Worm (Caenorhabditis elegans) whole organism, L3 larva: ENCODE data around the gene act-3.

ENCODE experiments used
- R02D3.7 ChIP-seq: fragments of 150-350 bp; optimal IDR thresholded peaks from 2 replicates; lab custom pipeline; 2014; ENCODE audit warnings: missing biosample characterization, missing genetic modification characterization
- ZK546.5 ChIP-seq: sonication (generic microtip); optimal IDR thresholded peaks from 2 replicates; lab custom pipeline; 2017; ENCODE audit warnings: missing biosample characterization, missing genetic modification characterization
- aly-2 ChIP-seq: fragments of 150-350 bp; optimal IDR thresholded peaks from 2 replicates; lab custom pipeline; 2014; ENCODE audit warnings: missing biosample characterization, missing genetic modification characterization
- ama-1 ChIP-seq: fragments of 150-350 bp; optimal IDR thresholded peaks from 2 replicates; lab custom pipeline; 2018
- ceh-16 ChIP-seq: sonication (generic microtip); optimal IDR thresholded peaks from 2 replicates; lab custom pipeline; 2017; ENCODE audit warnings: missing biosample characterization, missing genetic modification characterization
- ceh-28 ChIP-seq: fragments of 150-350 bp; optimal IDR thresholded peaks from 2 replicates; lab custom pipeline; 2014; ENCODE audit warnings: missing biosample characterization, missing genetic modification reagents, missing genetic modification characterization
- ceh-82 ChIP-seq: fragments of 150-350 bp; optimal IDR thresholded peaks from 2 replicates; lab custom pipeline; 2014; ENCODE audit warnings: missing biosample characterization, missing genetic modification characterization
- ceh-9 ChIP-seq: sonication (generic microtip); optimal IDR thresholded peaks from 2 replicates; lab custom pipeline; 2018; ENCODE audit warnings: missing biosample characterization, missing genetic modification characterization
- daf-12 ChIP-seq: fragments of 150-350 bp; optimal IDR thresholded peaks from 2 replicates; lab custom pipeline; 2014; ENCODE audit warnings: missing biosample characterization, missing genetic modification reagents, missing genetic modification characterization
- egl-27 ChIP-seq: sonication (generic microtip); optimal IDR thresholded peaks from 4 replicates; lab custom pipeline; 2017; ENCODE audit warnings: missing biosample characterization, missing genetic modification reagents, missing genetic modification characterization
- egl-5 ChIP-seq: fragments of 150-350 bp; optimal IDR thresholded peaks from 2 replicates; lab custom pipeline; 2017; ENCODE audit warnings: missing biosample characterization, missing genetic modification reagents, missing genetic modification characterization, inconsistent platforms
- elt-1 ChIP-seq: fragments of 150-350 bp; optimal IDR thresholded peaks from 2 replicates; lab custom pipeline; 2014; ENCODE audit warnings: missing biosample characterization, missing genetic modification characterization
- elt-2 ChIP-seq: sonication (generic microtip); optimal IDR thresholded peaks from 2 replicates; lab custom pipeline; 2016; ENCODE audit warnings: missing genetic modification reagents, mild to moderate bottlenecking, missing genetic modification characterization, missing compliant biosample characterization
- elt-3 ChIP-seq, 3 experiments: fragments of 150-350 bp in 1 of 3; sonication (generic microtip) in 2 of 3; optimal IDR thresholded peaks; 2 replicates in 2 of 3; 4 replicates in 1 of 3; lab custom pipeline; 2014 to 2017; ENCODE audit warnings: missing biosample characterization in 3 of 3, missing genetic modification characterization in 3 of 3
- eor-1 ChIP-seq, 2 experiments: fragments of 150-350 bp; optimal IDR thresholded peaks; 2 replicates each; lab custom pipeline; 2014 to 2018; ENCODE audit warnings: missing biosample characterization in 2 of 2, missing genetic modification characterization in 2 of 2
- fkh-10 ChIP-seq: sonication (generic microtip); optimal IDR thresholded peaks from 2 replicates; lab custom pipeline; 2017; ENCODE audit warnings: missing biosample characterization, missing genetic modification reagents, missing genetic modification characterization
- fkh-2 ChIP-seq: fragments of 150-350 bp; optimal IDR thresholded peaks from 2 replicates; lab custom pipeline; 2014; ENCODE audit warnings: missing biosample characterization, missing genetic modification reagents, missing genetic modification characterization
- fos-1 ChIP-seq: fragments of 150-350 bp; optimal IDR thresholded peaks from 2 replicates; lab custom pipeline; 2014; ENCODE audit warnings: missing biosample characterization, missing genetic modification characterization
- hmg-11 ChIP-seq: sonication (generic microtip); optimal IDR thresholded peaks from 2 replicates; lab custom pipeline; 2016; ENCODE audit warnings: missing genetic modification characterization, missing compliant biosample characterization
- jun-1 ChIP-seq: fragments of 150-350 bp; optimal IDR thresholded peaks from 2 replicates; lab custom pipeline; 2014; ENCODE audit warnings: missing biosample characterization, missing genetic modification reagents, missing genetic modification characterization
- lin-15B ChIP-seq: fragments of 150-350 bp; optimal IDR thresholded peaks from 2 replicates; lab custom pipeline; 2014; ENCODE audit warnings: missing biosample characterization, missing genetic modification characterization
- lin-39 ChIP-seq: fragments of 150-350 bp; optimal IDR thresholded peaks from 2 replicates; lab custom pipeline; 2018; ENCODE audit warnings: missing biosample characterization, missing genetic modification reagents, missing genetic modification characterization
- lsy-12 ChIP-seq: sonication (generic microtip); optimal IDR thresholded peaks from 2 replicates; lab custom pipeline; 2016; ENCODE audit warnings: mild to moderate bottlenecking, missing genetic modification characterization, missing compliant biosample characterization
- mdl-1 ChIP-seq: fragments of 150-350 bp; optimal IDR thresholded peaks from 2 replicates; lab custom pipeline; 2014; ENCODE audit warnings: missing biosample characterization, missing genetic modification characterization
- mml-1 ChIP-seq: fragments of 150-350 bp; sonication (generic microtip); optimal IDR thresholded peaks from 3 replicates; lab custom pipeline; 2014; ENCODE audit warnings: missing biosample characterization, missing genetic modification characterization
- nfya-1 ChIP-seq: sonication (generic microtip); optimal IDR thresholded peaks from 2 replicates; lab custom pipeline; 2017; ENCODE audit warnings: missing genetic modification characterization, mild to moderate bottlenecking, missing compliant biosample characterization, antibody characterized with exemption, moderate library complexity; ENCODE audit not compliant: insufficient read depth
- nhr-11 ChIP-seq: fragments of 150-350 bp; optimal IDR thresholded peaks from 2 replicates; lab custom pipeline; 2014; ENCODE audit warnings: missing biosample characterization, missing genetic modification characterization
- nhr-12 ChIP-seq: fragments of 150-350 bp; optimal IDR thresholded peaks from 2 replicates; lab custom pipeline; 2014; ENCODE audit warnings: missing biosample characterization, missing genetic modification characterization
- nhr-23 ChIP-seq: fragments of 150-350 bp; optimal IDR thresholded peaks from 2 replicates; lab custom pipeline; 2014; ENCODE audit warnings: missing biosample characterization, missing genetic modification reagents, missing genetic modification characterization
- nhr-237 ChIP-seq: fragments of 150-350 bp; optimal IDR thresholded peaks from 2 replicates; lab custom pipeline; 2014; ENCODE audit warnings: missing biosample characterization, missing genetic modification characterization
- nhr-25 ChIP-seq: sonication (generic microtip); optimal IDR thresholded peaks from 2 replicates; lab custom pipeline; 2017; ENCODE audit warnings: missing biosample characterization, missing genetic modification characterization
- nhr-28 ChIP-seq: fragments of 150-350 bp; optimal IDR thresholded peaks from 2 replicates; lab custom pipeline; 2014; ENCODE audit warnings: missing biosample characterization, missing genetic modification characterization
- nhr-43 ChIP-seq: sonication (generic microtip); optimal IDR thresholded peaks from 2 replicates; lab custom pipeline; 2016; ENCODE audit warnings: mild to moderate bottlenecking, missing genetic modification characterization, missing compliant biosample characterization; ENCODE audit not compliant: poor library complexity, severe bottlenecking
- nhr-67 ChIP-seq: fragments of 150-350 bp; optimal IDR thresholded peaks from 2 replicates; lab custom pipeline; 2014; ENCODE audit warnings: missing biosample characterization, missing genetic modification characterization
- nhr-76 ChIP-seq: fragments of 150-350 bp; sonication (generic microtip); optimal IDR thresholded peaks from 5 replicates; lab custom pipeline; 2014; ENCODE audit warnings: missing biosample characterization, missing genetic modification characterization
- nhr-77 ChIP-seq: fragments of 150-350 bp; optimal IDR thresholded peaks from 2 replicates; lab custom pipeline; 2014; ENCODE audit warnings: missing biosample characterization, missing genetic modification characterization
- pha-4 ChIP-seq: fragments of 150-350 bp; optimal IDR thresholded peaks from 2 replicates; lab custom pipeline; 2014; ENCODE audit warnings: missing biosample characterization, missing genetic modification reagents, missing genetic modification characterization
- pqm-1 ChIP-seq: fragments of 150-350 bp; optimal IDR thresholded peaks from 2 replicates; lab custom pipeline; 2017; ENCODE audit warnings: missing biosample characterization, missing genetic modification characterization, inconsistent platforms
- sea-2 ChIP-seq: fragments of 150-350 bp; sonication (generic microtip); optimal IDR thresholded peaks from 4 replicates; lab custom pipeline; 2014; ENCODE audit warnings: missing biosample characterization, missing genetic modification reagents, missing genetic modification characterization
- skn-1 ChIP-seq: fragments of 150-350 bp; optimal IDR thresholded peaks from 2 replicates; lab custom pipeline; 2014; ENCODE audit warnings: missing biosample characterization, missing genetic modification characterization
- snpc-4 ChIP-seq: fragments of 150-350 bp; optimal IDR thresholded peaks from 2 replicates; lab custom pipeline; 2014; ENCODE audit warnings: missing biosample characterization, missing genetic modification characterization
- tbx-2 ChIP-seq: sonication (generic microtip); optimal IDR thresholded peaks from 2 replicates; lab custom pipeline; 2016; ENCODE audit warnings: mild to moderate bottlenecking, missing genetic modification characterization, missing compliant biosample characterization
- unc-39 ChIP-seq: sonication (generic microtip); optimal IDR thresholded peaks from 4 replicates; lab custom pipeline; 2017; ENCODE audit warnings: missing biosample characterization, missing genetic modification characterization
- unc-62 ChIP-seq: fragments of 150-350 bp; sonication (generic microtip); optimal IDR thresholded peaks from 4 replicates; lab custom pipeline; 2014; ENCODE audit warnings: missing biosample characterization, missing genetic modification reagents, missing genetic modification characterization
- zag-1 ChIP-seq: fragments of 150-350 bp; optimal IDR thresholded peaks from 2 replicates; lab custom pipeline; 2014; ENCODE audit warnings: missing biosample characterization, missing genetic modification characterization
- ztf-11 ChIP-seq: fragments of 150-350 bp; optimal IDR thresholded peaks from 2 replicates; lab custom pipeline; 2014; ENCODE audit warnings: missing biosample characterization, missing genetic modification characterization
- ztf-4 ChIP-seq: fragments of 150-350 bp; optimal IDR thresholded peaks from 2 replicates; lab custom pipeline; 2014; ENCODE audit warnings: missing biosample characterization, missing genetic modification characterization

The act-3 gene

ce11 chrV:11080345-11081102 lies 6.2 kb upstream of the act-3 start, which contains the start of gene act-1:
act-1 (plus strand) TSS chrV:11081052.
- peak; percentile 89 for TF ChIP-seq elt-2 (tag; lab: Kevin White, UChicago)
- TF ChIP-seq hmg-11: peak; percentile 31
- peak; percentile 32 for TF ChIP-seq fos-1
- TF ChIP-seq mdl-1: no peak
- TF ChIP-seq nhr-11: peak; percentile 65
- TF ChIP-seq ama-1 (lab: Kevin White, UChicago): peak; percentile 6
- TF ChIP-seq nfya-1 (tag; lab: Kevin White, UChicago): peak; percentile 80
- peak; percentile 40 for TF ChIP-seq jun-1 (tag; lab: Kevin White, UChicago)
- TF ChIP-seq pqm-1: peak; percentile 78
- no peak for TF ChIP-seq nhr-12 (tag; lab: Kevin White, UChicago)
- peak; percentile 44 for TF ChIP-seq pha-4 (tag; lab: Kevin White, UChicago)
- TF ChIP-seq, all 47 proteins: peak for 9

DNA sequence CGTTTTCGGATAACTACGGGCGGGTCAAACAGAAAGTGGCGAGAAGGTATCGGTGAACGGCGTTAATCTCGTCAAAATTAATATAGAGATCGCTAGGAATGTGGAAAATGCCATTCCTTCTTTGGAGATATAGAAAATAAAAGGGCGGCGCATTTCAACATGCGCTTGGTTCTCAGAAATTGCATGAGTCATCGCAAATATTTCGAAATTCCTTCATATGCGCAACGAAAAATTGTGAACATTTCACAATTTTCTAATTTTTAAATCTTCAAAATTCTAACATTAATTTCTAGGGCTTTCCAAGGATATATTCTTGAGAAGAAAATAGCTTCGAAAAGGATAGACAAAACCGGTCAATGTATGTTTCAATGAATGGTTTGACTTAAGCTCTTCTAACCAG lies 4.6 kb upstream of the act-3 start:
- TF ChIP-seq ceh-16: no peak

- no peak for TF ChIP-seq nhr-11
- TF ChIP-seq fos-1: peak; percentile 88
- TF ChIP-seq lin-39 (tag; lab: Kevin White, UChicago): peak; percentile 74
- TF ChIP-seq egl-5 (tag; lab: Kevin White, UChicago): no peak
- peak; percentile 9 for TF ChIP-seq R02D3.7 (tag; lab: Kevin White, UChicago)
- TF ChIP-seq nfya-1 (tag; lab: Kevin White, UChicago): peak; percentile 88
- TF ChIP-seq nhr-12 (tag; lab: Kevin White, UChicago): no peak
- peak; percentile 78 for TF ChIP-seq nhr-23
- no peak for TF ChIP-seq ztf-4
- no peak for TF ChIP-seq nhr-76 (tag; lab: Kevin White, UChicago)
- TF ChIP-seq pqm-1: no peak
- no peak for TF ChIP-seq ztf-11
- peak; percentile 82 for TF ChIP-seq jun-1 (tag; lab: Kevin White, UChicago)
- TF ChIP-seq sea-2 (GFP tag; lab: Kevin White, UChicago): no peak
- no peak for TF ChIP-seq nhr-77 (tag; lab: Kevin White, UChicago)
- TF ChIP-seq nhr-237 (tag; lab: Kevin White, UChicago): no peak
- peak; percentile 78 for TF ChIP-seq lin-15B (tag; lab: Kevin White, UChicago)
- no peak for TF ChIP-seq unc-62 (GFP tag; lab: Kevin White, UChicago)
- no peak for TF ChIP-seq mml-1 (tag; lab: Kevin White, UChicago)
- no peak for TF ChIP-seq ZK546.5 (tag; lab: Kevin White, UChicago)
- peak; percentile 34 for TF ChIP-seq tbx-2 (tag; lab: Kevin White, UChicago)
- peak; percentile 23 for TF ChIP-seq skn-1 (tag; lab: Kevin White, UChicago)
- no peak for TF ChIP-seq egl-27 (tag; lab: Kevin White, UChicago)
- TF ChIP-seq elt-1 (tag; lab: Kevin White, UChicago): peak; percentile 20
- peak; percentile 9 for TF ChIP-seq ceh-28 (tag; lab: Kevin White, UChicago)
- peak; percentile 76 for TF ChIP-seq elt-2 (tag; lab: Kevin White, UChicago)
- TF ChIP-seq daf-12: no peak
- peak; percentile 58 for TF ChIP-seq fkh-10 (GFP tag; lab: Kevin White, UChicago)
- peak; percentile 73 for TF ChIP-seq snpc-4 (tag; lab: Kevin White, UChicago)
- no peak for TF ChIP-seq aly-2 (tag; lab: Kevin White, UChicago)
- TF ChIP-seq mdl-1: no peak
- TF ChIP-seq zag-1 (tag; lab: Kevin White, UChicago): no peak
- peak in 1 of 3 experiments; percentile 32 for TF ChIP-seq elt-3 (tag; optimal IDR thresholded peaks at IDR 0.05; lab: Kevin White, UChicago)
- TF ChIP-seq lsy-12 (tag; lab: Kevin White, UChicago): no peak
- TF ChIP-seq unc-39 (tag; lab: Kevin White, UChicago): no peak
- TF ChIP-seq ceh-16: no peak
- TF ChIP-seq pha-4 (tag; lab: Kevin White, UChicago): peak; percentile 75
- TF ChIP-seq ceh-9 (tag; lab: Kevin White, UChicago): no peak
- TF ChIP-seq nhr-43: no peak
- TF ChIP-seq hmg-11: peak; percentile 36
- TF ChIP-seq nhr-25: peak; percentile 95
- TF ChIP-seq nhr-28 (tag; lab: Kevin White, UChicago): no peak
- TF ChIP-seq fkh-2: no peak
- no peak for TF ChIP-seq nhr-67 (tag; lab: Kevin White, UChicago)
- TF ChIP-seq ama-1 (lab: Kevin White, UChicago): peak; percentile 22
- no peak for TF ChIP-seq ceh-82 (tag; lab: Kevin White, UChicago)
- no peak for TF ChIP-seq eor-1 (tag; optimal IDR thresholded peaks at IDR 0.05; lab: Kevin White, UChicago)
These were observed 3.9 kb upstream of the act-3 start, which contains the start of gene act-2 for ce11 chrV:11078104-11078724. act-2 (minus strand) TSS chrV:11078154.
